Worm (Caenorhabditis elegans) whole organism, young adult: Measurements from ENCODE around the gene set-31.

Experiments used
- D2030.7 ChIP-seq: fragments of 200-800 bp; sonication (Bioruptor generic); IDR thresholded peaks from 2 replicates; pipeline ENCODE4 v1.3.6; 2022; ENCODE audit warnings: missing genetic modification reagents, missing genetic modification characterization, missing compliant biosample characterization
- F22D6.2 ChIP-seq: sonication (generic microtip); optimal IDR thresholded peaks from 2 replicates; lab custom pipeline; 2016; ENCODE audit warnings: mild to moderate bottlenecking, missing genetic modification characterization, missing compliant biosample characterization
- F23B12.7 ChIP-seq: sonication (generic microtip); optimal IDR thresholded peaks from 2 replicates; lab custom pipeline; 2017; ENCODE audit warnings: missing genetic modification characterization, mild to moderate bottlenecking, missing compliant biosample characterization, antibody characterized with exemption, moderate library complexity; ENCODE audit not compliant: insufficient read depth
- F33H1.4 ChIP-seq: fragments of 200-800 bp; sonication (Bioruptor generic); IDR thresholded peaks from 2 replicates; pipeline ENCODE4 v1.3.6; 2022; ENCODE audit warnings: missing genetic modification reagents, missing genetic modification characterization, missing compliant biosample characterization
- F49E8.2 ChIP-seq: sonication (generic microtip); optimal IDR thresholded peaks from 3 replicates; lab custom pipeline; 2017; ENCODE audit warnings: missing genetic modification characterization, mild to moderate bottlenecking, missing compliant biosample characterization, antibody characterized with exemption, moderate library complexity; ENCODE audit not compliant: insufficient read depth
- F52B5.7 ChIP-seq: sonication (generic microtip); optimal IDR thresholded peaks from 2 replicates; lab custom pipeline; 2016; ENCODE audit warnings: mild to moderate bottlenecking, missing genetic modification characterization, missing compliant biosample characterization
- F57C9.4 ChIP-seq: sonication (generic microtip); optimal IDR thresholded peaks from 2 replicates; lab custom pipeline; 2017; ENCODE audit warnings: mild to moderate bottlenecking, missing genetic modification characterization, missing compliant biosample characterization
- K12H6.12 ChIP-seq: fragments of 200-800 bp; sonication (Bioruptor generic); optimal IDR thresholded peaks from 2 replicates; lab custom pipeline; 2018; ENCODE audit warnings: mild to moderate bottlenecking, missing genetic modification characterization, missing compliant biosample characterization
- Y53F4B.3 ChIP-seq: fragments of 200-800 bp; sonication (Bioruptor generic); IDR thresholded peaks from 2 replicates; pipeline ENCODE4 v1.3.6; 2022; ENCODE audit warnings: missing genetic modification reagents, missing genetic modification characterization, missing compliant biosample characterization
- Y53G8AR.9 ChIP-seq: fragments of 200-800 bp; sonication (Bioruptor generic); conservative IDR thresholded peaks from 2 replicates; pipeline ENCODE4 v1.3.6; 2022; ENCODE audit warnings: missing genetic modification reagents, missing genetic modification characterization, missing compliant biosample characterization
- Y67H2A.10 ChIP-seq: fragments of 200-800 bp; sonication (Bioruptor generic); conservative IDR thresholded peaks from 2 replicates; pipeline ENCODE4 v1.3.6; 2022; ENCODE audit warnings: missing genetic modification reagents, missing genetic modification characterization, missing compliant biosample characterization
- ZK185.1 ChIP-seq: sonication (generic microtip); optimal IDR thresholded peaks from 2 replicates; lab custom pipeline; 2016; ENCODE audit warnings: mild to moderate bottlenecking, missing genetic modification characterization, missing compliant biosample characterization; ENCODE audit not compliant: poor library complexity, severe bottlenecking
- attf-3 ChIP-seq: fragments of 200-800 bp; sonication (Bioruptor generic); conservative IDR thresholded peaks from 2 replicates; pipeline ENCODE4 v1.3.6; 2022; ENCODE audit warnings: missing genetic modification reagents, missing genetic modification characterization, missing compliant biosample characterization
- bed-2 ChIP-seq: fragments of 200-800 bp; sonication (Bioruptor generic); IDR thresholded peaks from 2 replicates; pipeline ENCODE4 v1.3.6; 2022; ENCODE audit warnings: missing genetic modification reagents, missing genetic modification characterization, missing compliant biosample characterization
- ceh-27 ChIP-seq: fragments of 200-800 bp; sonication (Bioruptor generic); optimal IDR thresholded peaks from 2 replicates; lab custom pipeline; 2018; ENCODE audit warnings: mild to moderate bottlenecking, missing genetic modification characterization, moderate library complexity, missing compliant biosample characterization
- ceh-40 ChIP-seq: fragments of 200-800 bp; sonication (Bioruptor generic); IDR thresholded peaks from 2 replicates; pipeline ENCODE4 v1.3.6; 2022; ENCODE audit warnings: missing genetic modification characterization, missing compliant biosample characterization
- ceh-91 ChIP-seq: fragments of 200-800 bp; sonication (Bioruptor generic); IDR thresholded peaks from 2 replicates; pipeline ENCODE4 v1.3.6; 2022; ENCODE audit warnings: missing genetic modification reagents, missing genetic modification characterization, missing compliant biosample characterization
- chd-7 ChIP-seq: sonication (generic microtip); optimal IDR thresholded peaks from 2 replicates; lab custom pipeline; 2016; ENCODE audit warnings: mild to moderate bottlenecking, missing genetic modification characterization, moderate library complexity, missing compliant biosample characterization
- dox-1 ChIP-seq: fragments of 200-800 bp; sonication (Bioruptor generic); IDR thresholded peaks from 2 replicates; pipeline ENCODE4 v1.3.6; 2022; ENCODE audit warnings: missing genetic modification reagents, missing genetic modification characterization, missing compliant biosample characterization
- dpl-1 ChIP-seq: fragments of 150-350 bp; optimal IDR thresholded peaks from 2 replicates; lab custom pipeline; 2014; ENCODE audit warnings: missing biosample characterization, missing genetic modification reagents, missing genetic modification characterization
- efl-1 ChIP-seq: fragments of 150-350 bp; optimal IDR thresholded peaks from 2 replicates; lab custom pipeline; 2014; ENCODE audit warnings: missing biosample characterization, missing genetic modification reagents, missing genetic modification characterization
- egl-44 ChIP-seq: fragments of 200-800 bp; sonication (Bioruptor generic); IDR thresholded peaks from 2 replicates; pipeline ENCODE4 v1.3.6; 2022; ENCODE audit warnings: missing genetic modification reagents, missing genetic modification characterization, missing compliant biosample characterization
- hlh-12 ChIP-seq: sonication (generic microtip); optimal IDR thresholded peaks from 2 replicates; lab custom pipeline; 2016; ENCODE audit warnings: missing genetic modification characterization, missing compliant biosample characterization
- hlh-26 ChIP-seq: fragments of 200-800 bp; sonication (Bioruptor generic); conservative IDR thresholded peaks from 2 replicates; pipeline ENCODE4 v1.3.6; 2022; ENCODE audit warnings: missing genetic modification reagents, missing genetic modification characterization, missing compliant biosample characterization
- hrde-1 ChIP-seq: sonication (generic microtip); optimal IDR thresholded peaks from 2 replicates; lab custom pipeline; 2016; ENCODE audit warnings: missing genetic modification characterization, mild to moderate bottlenecking, missing compliant biosample characterization, moderate library complexity, missing genotype, missing genetic modification reagents, borderline replicate concordance
- hsf-1 ChIP-seq: fragments of 200-800 bp; sonication (Bioruptor generic); IDR thresholded peaks from 2 replicates; pipeline ENCODE4 v1.3.6; 2022; ENCODE audit warnings: missing genetic modification reagents, missing genetic modification characterization, missing compliant biosample characterization
- lag-1 ChIP-seq: fragments of 200-800 bp; sonication (Bioruptor generic); IDR thresholded peaks from 2 replicates; pipeline ENCODE4 v1.3.6; 2022; ENCODE audit warnings: missing genetic modification reagents, missing genetic modification characterization, missing compliant biosample characterization
- lin-26 ChIP-seq: fragments of 200-800 bp; sonication (Bioruptor generic); IDR thresholded peaks from 2 replicates; pipeline ENCODE4 v1.3.6; 2022; ENCODE audit warnings: missing genetic modification reagents, missing genetic modification characterization, missing compliant biosample characterization
- lin-40 ChIP-seq: sonication (generic microtip); optimal IDR thresholded peaks from 2 replicates; lab custom pipeline; 2016; ENCODE audit warnings: missing genetic modification characterization, mild to moderate bottlenecking, missing compliant biosample characterization, missing genotype, missing genetic modification reagents
- lir-1 ChIP-seq: fragments of 200-800 bp; sonication (Bioruptor generic); conservative IDR thresholded peaks from 2 replicates; pipeline ENCODE4 v1.3.6; 2022; ENCODE audit warnings: missing genetic modification reagents, missing genetic modification characterization, missing compliant biosample characterization
- lsl-1 ChIP-seq: fragments of 200-800 bp; sonication (Bioruptor generic); optimal IDR thresholded peaks from 2 replicates; lab custom pipeline; 2018; ENCODE audit warnings: mild to moderate bottlenecking, missing genetic modification characterization, moderate library complexity, missing compliant biosample characterization
- madf-3 ChIP-seq: fragments of 200-800 bp; sonication (Bioruptor generic); IDR thresholded peaks from 2 replicates; pipeline ENCODE4 v1.3.6; 2022; ENCODE audit warnings: missing genetic modification reagents, missing genetic modification characterization, missing compliant biosample characterization
- madf-8 ChIP-seq: fragments of 200-800 bp; sonication (Bioruptor generic); conservative IDR thresholded peaks from 2 replicates; pipeline ENCODE4 v1.3.6; 2022; ENCODE audit warnings: missing genetic modification reagents, missing genetic modification characterization, missing compliant biosample characterization
- mcd-1 ChIP-seq: fragments of 200-800 bp; sonication (Bioruptor generic); IDR thresholded peaks from 2 replicates; pipeline ENCODE4 v1.3.6; 2022; ENCODE audit warnings: missing genetic modification reagents, missing genetic modification characterization, missing compliant biosample characterization
- mxl-1 ChIP-seq: sonication (generic microtip); optimal IDR thresholded peaks from 2 replicates; lab custom pipeline; 2016; ENCODE audit warnings: missing genetic modification characterization, missing compliant biosample characterization
- nfyb-1 ChIP-seq: fragments of 200-800 bp; sonication (Bioruptor generic); IDR thresholded peaks from 2 replicates; pipeline ENCODE4 v1.3.6; 2022; ENCODE audit warnings: missing genetic modification reagents, missing genetic modification characterization, missing compliant biosample characterization
- nhr-80 ChIP-seq: sonication (generic microtip); optimal IDR thresholded peaks from 2 replicates; lab custom pipeline; 2016; ENCODE audit warnings: missing genetic modification characterization, missing compliant biosample characterization
- nhr-90 ChIP-seq: sonication (generic microtip); optimal IDR thresholded peaks from 2 replicates; lab custom pipeline; 2016; ENCODE audit warnings: missing genotype, mild to moderate bottlenecking, missing genetic modification characterization, missing compliant biosample characterization
- pbrm-1 ChIP-seq: fragments of 200-800 bp; sonication (Bioruptor generic); IDR thresholded peaks from 2 replicates; pipeline ENCODE4 v1.3.6; 2022; ENCODE audit warnings: missing genetic modification reagents, missing genetic modification characterization, missing compliant biosample characterization
- rec-8 ChIP-seq, 2 experiments: sonication (generic microtip); optimal IDR thresholded peaks; 2 replicates each; lab custom pipeline; 2016; ENCODE audit warnings: mild to moderate bottlenecking in 2 of 2, missing genetic modification characterization in 2 of 2, missing genetic modification reagents in 2 of 2, missing genotype in 2 of 2, missing biosample characterization in 1 of 2, missing compliant biosample characterization in 1 of 2, moderate library complexity in 1 of 2
- repo-1 ChIP-seq: sonication (generic microtip); optimal IDR thresholded peaks from 2 replicates; lab custom pipeline; 2017; ENCODE audit warnings: mild to moderate bottlenecking, missing genetic modification characterization, missing compliant biosample characterization
- sdz-38 ChIP-seq: sonication (generic microtip); optimal IDR thresholded peaks from 2 replicates; lab custom pipeline; 2016; ENCODE audit warnings: missing genotype, missing genetic modification characterization, missing compliant biosample characterization
- snpc-1.1 ChIP-seq: sonication (generic microtip); optimal IDR thresholded peaks from 2 replicates; lab custom pipeline; 2017; ENCODE audit warnings: missing genetic modification characterization, mild to moderate bottlenecking, missing compliant biosample characterization, antibody characterized with exemption, moderate library complexity, missing genotype, missing genetic modification reagents; ENCODE audit not compliant: insufficient read depth
- snpc-1.3 ChIP-seq: sonication (generic microtip); optimal IDR thresholded peaks from 2 replicates; lab custom pipeline; 2017; ENCODE audit warnings: missing genetic modification characterization, mild to moderate bottlenecking, missing compliant biosample characterization, antibody characterized with exemption, moderate library complexity, missing genotype, missing genetic modification reagents; ENCODE audit not compliant: insufficient read depth
- snpc-3.4 ChIP-seq: sonication (generic microtip); optimal IDR thresholded peaks from 2 replicates; lab custom pipeline; 2017; ENCODE audit warnings: missing genetic modification characterization, mild to moderate bottlenecking, missing compliant biosample characterization, antibody characterized with exemption, moderate library complexity, missing genotype, missing genetic modification reagents
- unc-130 ChIP-seq: sonication (generic microtip); optimal IDR thresholded peaks from 2 replicates; lab custom pipeline; 2016; ENCODE audit warnings: missing genetic modification reagents, missing genetic modification characterization, missing compliant biosample characterization
- xnd-1 ChIP-seq: sonication (generic microtip); optimal IDR thresholded peaks from 2 replicates; lab custom pipeline; 2016; ENCODE audit warnings: missing genotype, missing genetic modification reagents, missing genetic modification characterization, missing compliant biosample characterization
- ztf-25 ChIP-seq: fragments of 200-800 bp; sonication (Bioruptor generic); IDR thresholded peaks from 2 replicates; pipeline ENCODE4 v1.3.6; 2022; ENCODE audit warnings: missing genetic modification reagents, missing genetic modification characterization, missing compliant biosample characterization

set-31 gene

DNA sequence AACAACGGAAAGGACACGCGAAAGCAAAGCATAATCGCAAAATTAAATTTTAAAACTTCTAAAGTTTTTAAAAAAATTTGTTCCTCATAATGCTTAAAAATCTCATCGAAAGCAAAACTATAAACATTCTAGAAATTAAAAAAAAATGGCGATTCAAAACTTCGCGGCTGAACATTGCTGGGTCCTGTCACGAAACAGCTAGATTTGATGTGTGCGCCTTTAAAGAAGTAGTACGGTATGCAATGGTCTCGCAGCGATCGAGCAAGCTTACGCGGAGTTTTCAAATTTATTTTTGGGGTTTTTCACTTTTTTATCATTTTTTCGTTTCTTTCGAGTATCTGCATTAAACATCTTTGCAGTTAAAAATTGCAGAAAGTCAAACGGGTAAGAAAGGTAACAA is 39.4 kb downstream of the set-31 start, which contains the start of gene coh-3 (continued):
- TF ChIP-seq ztf-25 (GFP tag; lab: Robert Waterston, UW) (no peak), efl-1 (peak; percentile 96), nhr-90 (tag; lab: Kevin White, UChicago) (no peak), attf-3 (GFP tag; lab: Robert Waterston, UW) (no peak), mcd-1 (peak; percentile 63), F23B12.7 (tag; lab: Kevin White, UChicago) (peak; percentile 65), nhr-80 (no peak), Y53G8AR.9 (peak; percentile 81), dox-1 (peak; percentile 81), K12H6.12 (tag; lab: Kevin White, UChicago) (no peak), repo-1 (no peak), F22D6.2 (tag; lab: Kevin White, UChicago) (no peak), chd-7 (tag; lab: Kevin White, UChicago) (no peak), Y53F4B.3 (GFP tag; lab: Robert Waterston, UW) (peak; percentile 61; the same call in 1 of the 2 replicates), F33H1.4 (GFP tag; lab: Robert Waterston, UW) (peak; percentile 99), egl-44 (GFP tag; lab: Robert Waterston, UW) (no peak), ZK185.1 (tag; lab: Kevin White, UChicago) (no peak), F52B5.7 (tag; lab: Kevin White, UChicago) (no peak), D2030.7 (GFP tag; lab: Robert Waterston, UW) (peak; percentile 95), bed-2 (GFP tag; lab: Robert Waterston, UW) (no peak), ceh-40 (no peak), lin-40 (no peak), ceh-91 (GFP tag; lab: Robert Waterston, UW) (peak; percentile 96), hsf-1 (GFP tag; lab: Robert Waterston, UW) (peak; percentile 93), unc-130 (peak; percentile 59), lin-26 (GFP tag; lab: Robert Waterston, UW) (no peak), rec-8 (tag; optimal IDR thresholded peaks at IDR 0.05; lab: Kevin White, UChicago) (no peak), F49E8.2 (peak; percentile 94), sdz-38 (no peak), pbrm-1 (GFP tag; lab: Robert Waterston, UW) (peak; percentile 74), lsl-1 (GFP tag; lab: Kevin White, UChicago) (peak; percentile 99), F57C9.4 (no peak), Y67H2A.10 (GFP tag; lab: Robert Waterston, UW) (0 out of 2 replicates have a peak, but pooled peaks have one; percentile 25), madf-8 (GFP tag; lab: Robert Waterston, UW) (peak; percentile 96), lag-1 (GFP tag; lab: Robert Waterston, UW) (no peak), hrde-1 (tag; lab: Kevin White, UChicago) (no peak), mxl-1 (tag; lab: Kevin White, UChicago) (no peak), ceh-27 (GFP tag; lab: Kevin White, UChicago) (no peak), hlh-26 (no peak), xnd-1 (tag; lab: Kevin White, UChicago) (peak; percentile 99), hlh-12 (tag; lab: Kevin White, UChicago) (no peak), snpc-1.3 (peak; percentile 92), dpl-1 (GFP tag; lab: Kevin White, UChicago) (peak; percentile 90), snpc-1.1 (tag; lab: Kevin White, UChicago) (peak; percentile 87), lir-1 (GFP tag; lab: Robert Waterston, UW) (peak; percentile 53; the same call in 1 of the 2 replicates), snpc-3.4 (tag; lab: Kevin White, UChicago) (peak; percentile 95), madf-3 (peak; percentile 90), nfyb-1 (GFP tag; lab: Robert Waterston, UW) (no peak)
